Worm (Caenorhabditis elegans) whole organism, L1 larva: ENCODE data around the gene srp-2.

Experiments used
- C04F5.9 ChIP-seq: sonication (generic microtip); optimal IDR thresholded peaks from 2 replicates; lab custom pipeline; 2016; ENCODE audit warnings: missing genetic modification characterization, missing compliant biosample characterization
- C16A3.4 ChIP-seq: fragments of 150-350 bp; optimal IDR thresholded peaks from 2 replicates; lab custom pipeline; 2014; ENCODE audit warnings: missing biosample characterization, missing genetic modification characterization
- C34B4.2 ChIP-seq: sonication (generic microtip); optimal IDR thresholded peaks from 2 replicates; lab custom pipeline; 2017; ENCODE audit warnings: mild to moderate bottlenecking, missing genetic modification characterization, missing compliant biosample characterization
- F16B12.6 ChIP-seq: fragments of 150-350 bp; optimal IDR thresholded peaks from 2 replicates; lab custom pipeline; 2014; ENCODE audit warnings: missing biosample characterization, missing genetic modification characterization
- alr-1 ChIP-seq: fragments of 200-800 bp; sonication (Bioruptor generic); optimal IDR thresholded peaks from 2 replicates; lab custom pipeline; 2018; ENCODE audit warnings: borderline replicate concordance, mild to moderate bottlenecking, missing genetic modification characterization, missing compliant biosample characterization
- aly-2 ChIP-seq: fragments of 150-350 bp; optimal IDR thresholded peaks from 2 replicates; lab custom pipeline; 2014; ENCODE audit warnings: missing biosample characterization, missing genetic modification characterization
- ama-1 ChIP-seq: fragments of 150-350 bp; optimal IDR thresholded peaks from 2 replicates; lab custom pipeline; 2014
- blmp-1 ChIP-seq: fragments of 150-350 bp; optimal IDR thresholded peaks from 2 replicates; lab custom pipeline; 2014; ENCODE audit warnings: missing biosample characterization, missing genetic modification characterization
- ceh-63 ChIP-seq: fragments of 200-800 bp; sonication (Bioruptor generic); optimal IDR thresholded peaks from 2 replicates; lab custom pipeline; 2018; ENCODE audit warnings: mild to moderate bottlenecking, missing genetic modification characterization, missing compliant biosample characterization
- ceh-8 ChIP-seq: fragments of 200-800 bp; sonication (Bioruptor generic); optimal IDR thresholded peaks from 2 replicates; lab custom pipeline; 2018; ENCODE audit warnings: mild to moderate bottlenecking, missing genetic modification characterization, moderate library complexity, missing compliant biosample characterization
- ceh-88 ChIP-seq: fragments of 200-800 bp; sonication (Bioruptor generic); IDR thresholded peaks from 2 replicates; pipeline ENCODE4 v1.3.6; 2022; ENCODE audit warnings: missing genetic modification characterization, missing compliant biosample characterization
- dpl-1 ChIP-seq, 3 experiments: fragments of 150-350 bp in 2 of 3; sonication (generic microtip) in 1 of 3; optimal IDR thresholded peaks; 2 replicates each; lab custom pipeline; 2014 to 2017; ENCODE audit warnings: missing biosample characterization in 3 of 3, missing genetic modification characterization in 3 of 3, missing genetic modification reagents in 3 of 3
- efl-3 ChIP-seq: fragments of 200-800 bp; sonication (Bioruptor generic); optimal IDR thresholded peaks from 2 replicates; lab custom pipeline; 2018; ENCODE audit warnings: mild to moderate bottlenecking, missing genetic modification characterization, missing compliant biosample characterization
- egl-27 ChIP-seq, 2 experiments: fragments of 150-350 bp in 1 of 2; sonication (generic microtip); optimal IDR thresholded peaks; 3 replicates each; lab custom pipeline; 2017 to 2018; ENCODE audit warnings: missing biosample characterization in 2 of 2, missing genetic modification characterization in 2 of 2, missing genetic modification reagents in 2 of 2
- elt-2 ChIP-seq: sonication (generic microtip); optimal IDR thresholded peaks from 2 replicates; lab custom pipeline; 2016; ENCODE audit warnings: missing genetic modification characterization, mild to moderate bottlenecking, inconsistent platforms, missing compliant biosample characterization, missing genetic modification reagents
- ets-5 ChIP-seq: fragments of 200-800 bp; sonication (Bioruptor generic); IDR thresholded peaks from 2 replicates; pipeline ENCODE4 v1.3.6; 2022; ENCODE audit warnings: missing genetic modification characterization, missing compliant biosample characterization
- fkh-10 ChIP-seq: sonication (generic microtip); optimal IDR thresholded peaks from 2 replicates; lab custom pipeline; 2017; ENCODE audit warnings: missing biosample characterization, missing genetic modification reagents, missing genetic modification characterization
- fos-1 ChIP-seq: fragments of 150-350 bp; optimal IDR thresholded peaks from 2 replicates; lab custom pipeline; 2014; ENCODE audit warnings: missing biosample characterization, missing genetic modification characterization
- hlh-17 ChIP-seq: fragments of 200-800 bp; sonication (Bioruptor generic); optimal IDR thresholded peaks from 2 replicates; lab custom pipeline; 2018; ENCODE audit warnings: missing genetic modification characterization, mild to moderate bottlenecking, missing compliant biosample characterization, moderate library complexity, borderline replicate concordance
- hlh-4 ChIP-seq: sonication (generic microtip); optimal IDR thresholded peaks from 2 replicates; lab custom pipeline; 2016; ENCODE audit warnings: mild to moderate bottlenecking, missing genetic modification characterization, missing compliant biosample characterization
- hpl-2 ChIP-seq: fragments of 150-350 bp; optimal IDR thresholded peaks from 2 replicates; lab custom pipeline; 2014; ENCODE audit warnings: missing biosample characterization, missing genetic modification reagents, missing genetic modification characterization
- irx-1 ChIP-seq: sonication (generic microtip); optimal IDR thresholded peaks from 2 replicates; lab custom pipeline; 2016; ENCODE audit warnings: missing genetic modification characterization, missing compliant biosample characterization
- jun-1 ChIP-seq: fragments of 150-350 bp; optimal IDR thresholded peaks from 2 replicates; lab custom pipeline; 2014; ENCODE audit warnings: missing biosample characterization, missing genetic modification reagents, missing genetic modification characterization
- lin-13 ChIP-seq: fragments of 150-350 bp; optimal IDR thresholded peaks from 2 replicates; lab custom pipeline; 2014; ENCODE audit warnings: missing biosample characterization, missing genetic modification reagents, missing genetic modification characterization
- lin-14 ChIP-seq: fragments of 200-800 bp; sonication (Bioruptor generic); optimal IDR thresholded peaks from 2 replicates; lab custom pipeline; 2018; ENCODE audit warnings: mild to moderate bottlenecking, missing genetic modification characterization, moderate library complexity, missing compliant biosample characterization
- lin-15B ChIP-seq: fragments of 150-350 bp; sonication (generic microtip); optimal IDR thresholded peaks from 3 replicates; lab custom pipeline; 2014; ENCODE audit warnings: missing biosample characterization, missing genetic modification characterization
- lin-39 ChIP-seq: fragments of 150-350 bp; optimal IDR thresholded peaks from 2 replicates; lab custom pipeline; 2014; ENCODE audit warnings: missing biosample characterization, missing genetic modification reagents, missing genetic modification characterization
- lsy-2 ChIP-seq, 2 experiments: fragments of 150-350 bp; optimal IDR thresholded peaks; 2 replicates each; lab custom pipeline; 2014; ENCODE audit warnings: missing biosample characterization in 2 of 2, missing genetic modification characterization in 2 of 2
- mef-2 ChIP-seq: fragments of 150-350 bp; optimal IDR thresholded peaks from 2 replicates; lab custom pipeline; 2014; ENCODE audit warnings: missing biosample characterization, missing genetic modification characterization
- nhr-12 ChIP-seq: sonication (generic microtip); optimal IDR thresholded peaks from 2 replicates; lab custom pipeline; 2017; ENCODE audit warnings: missing biosample characterization, missing genetic modification characterization
- nhr-20 ChIP-seq: sonication (generic microtip); optimal IDR thresholded peaks from 2 replicates; lab custom pipeline; 2016; ENCODE audit warnings: mild to moderate bottlenecking, missing genetic modification characterization, missing compliant biosample characterization
- nhr-71 ChIP-seq: sonication (generic microtip); optimal IDR thresholded peaks from 2 replicates; lab custom pipeline; 2016; ENCODE audit warnings: mild to moderate bottlenecking, missing genetic modification characterization, moderate library complexity, missing compliant biosample characterization
- nhr-84 ChIP-seq: sonication (generic microtip); optimal IDR thresholded peaks from 2 replicates; lab custom pipeline; 2017; ENCODE audit warnings: missing biosample characterization, missing genetic modification characterization
- nhr-90 ChIP-seq: sonication (generic microtip); optimal IDR thresholded peaks from 2 replicates; lab custom pipeline; 2016; ENCODE audit warnings: mild to moderate bottlenecking, missing genetic modification characterization, missing compliant biosample characterization; ENCODE audit not compliant: poor library complexity
- pag-3 ChIP-seq: sonication (generic microtip); optimal IDR thresholded peaks from 2 replicates; lab custom pipeline; 2017; ENCODE audit warnings: missing genetic modification characterization, mild to moderate bottlenecking, missing compliant biosample characterization, antibody characterized with exemption, borderline replicate concordance; ENCODE audit not compliant: insufficient read depth
- pax-3 ChIP-seq: fragments of 200-800 bp; sonication (Bioruptor generic); optimal IDR thresholded peaks from 2 replicates; lab custom pipeline; 2018; ENCODE audit warnings: mild to moderate bottlenecking, missing genetic modification characterization, moderate library complexity, missing compliant biosample characterization
- sox-4 ChIP-seq: sonication (generic microtip); optimal IDR thresholded peaks from 2 replicates; lab custom pipeline; 2016; ENCODE audit warnings: missing genetic modification characterization, missing compliant biosample characterization
- sup-37 ChIP-seq: fragments of 200-800 bp; sonication (Bioruptor generic); optimal IDR thresholded peaks from 2 replicates; lab custom pipeline; 2018; ENCODE audit warnings: mild to moderate bottlenecking, missing genetic modification characterization, missing compliant biosample characterization
- swsn-7 ChIP-seq: sonication (generic microtip); optimal IDR thresholded peaks from 2 replicates; lab custom pipeline; 2016; ENCODE audit warnings: missing genetic modification characterization, missing compliant biosample characterization
- tbx-2 ChIP-seq: sonication (generic microtip); optimal IDR thresholded peaks from 2 replicates; lab custom pipeline; 2016; ENCODE audit warnings: missing genetic modification characterization, missing compliant biosample characterization
- tlp-1 ChIP-seq: fragments of 150-350 bp; optimal IDR thresholded peaks from 2 replicates; lab custom pipeline; 2014; ENCODE audit warnings: missing biosample characterization, missing genetic modification characterization
- unc-62 ChIP-seq: fragments of 150-350 bp; optimal IDR thresholded peaks from 2 replicates; lab custom pipeline; 2014; ENCODE audit warnings: missing biosample characterization, missing genetic modification reagents, missing genetic modification characterization
- xbp-1 ChIP-seq: sonication (generic microtip); optimal IDR thresholded peaks from 2 replicates; lab custom pipeline; 2016; ENCODE audit warnings: missing genetic modification characterization, missing compliant biosample characterization
- zag-1 ChIP-seq: fragments of 150-350 bp; optimal IDR thresholded peaks from 2 replicates; lab custom pipeline; 2014; ENCODE audit warnings: missing biosample characterization, missing genetic modification characterization
- zip-4 ChIP-seq: fragments of 200-800 bp; sonication (Bioruptor generic); optimal IDR thresholded peaks from 2 replicates; lab custom pipeline; 2018; ENCODE audit warnings: mild to moderate bottlenecking, missing genetic modification characterization, moderate library complexity, missing compliant biosample characterization

srp-2 gene

ce11 chrV:727484-728351 lies 34.7 kb upstream of the srp-2 start, which contains the start of the genes icl-1 and srh-2 (continued):
- no peak for TF ChIP-seq lin-15B (tag; lab: Kevin White, UChicago)
- TF ChIP-seq lin-39 (tag; lab: Kevin White, UChicago), result peak; percentile 46
- no peak for TF ChIP-seq nhr-12
- peak; percentile 51 for TF ChIP-seq zip-4 (GFP tag; lab: Kevin White, UChicago)
- peak; percentile 15 for TF ChIP-seq jun-1
- TF ChIP-seq ceh-63 (GFP tag; lab: Kevin White, UChicago), result peak; percentile 54
- no peak for TF ChIP-seq C34B4.2 (tag; lab: Kevin White, UChicago)
- peak; percentile 95 for TF ChIP-seq nhr-71 (tag; lab: Kevin White, UChicago)
- no peak for TF ChIP-seq unc-62 (GFP tag; lab: Kevin White, UChicago)
- peak; percentile 67 for TF ChIP-seq elt-2 (tag; lab: Kevin White, UChicago)
- TF ChIP-seq xbp-1 (tag; lab: Kevin White, UChicago), result peak; percentile 45
- TF ChIP-seq zag-1, result no peak
- peak; percentile 73 for TF ChIP-seq tbx-2 (tag; lab: Kevin White, UChicago)
- no peak for TF ChIP-seq pax-3 (tag; lab: Kevin White, UChicago)
- peak; percentile 14 for TF ChIP-seq irx-1 (tag; lab: Kevin White, UChicago)
- TF ChIP-seq sup-37, result peak; percentile 59
- TF ChIP-seq nhr-90, result peak; percentile 76
- no peak for TF ChIP-seq aly-2 (tag; lab: Kevin White, UChicago)
- TF ChIP-seq C16A3.4 (tag; lab: Kevin White, UChicago), result peak; percentile 74
- TF ChIP-seq C04F5.9 (tag; lab: Kevin White, UChicago), result peak; percentile 49
- peak in 2 of 3 experiments; percentile 19 to 26 for TF ChIP-seq dpl-1 (GFP tag; optimal IDR thresholded peaks at IDR 0.05; lab: Kevin White, UChicago)
- peak; percentile 92 for TF ChIP-seq lin-14 (GFP tag; lab: Kevin White, UChicago)
- TF ChIP-seq F16B12.6, result no peak
- no peak for TF ChIP-seq ceh-8 (GFP tag; lab: Kevin White, UChicago)
- peak; percentile 89 for TF ChIP-seq ama-1 (lab: Kevin White, UChicago)
- no peak for TF ChIP-seq fkh-10
- TF ChIP-seq hpl-2, result no peak
- TF ChIP-seq blmp-1 (tag; lab: Kevin White, UChicago), result peak; percentile 17
- no peak for TF ChIP-seq ets-5
- peak; percentile 41 for TF ChIP-seq pag-3
- peak; percentile 41 for TF ChIP-seq hlh-17 (GFP tag; lab: Kevin White, UChicago)
- TF ChIP-seq fos-1, result peak; percentile 23
- TF ChIP-seq mef-2 (tag; lab: Kevin White, UChicago), result no peak
- peak; percentile 31 to 55 for TF ChIP-seq lsy-2 (tag; optimal IDR thresholded peaks at IDR 0.05; lab: Kevin White, UChicago)
- TF ChIP-seq hlh-4, result no peak
- no peak for TF ChIP-seq alr-1
- peak; percentile 32 for TF ChIP-seq sox-4 (tag; lab: Kevin White, UChicago)
- TF ChIP-seq tlp-1 (tag; lab: Kevin White, UChicago), result no peak
- TF ChIP-seq lin-13, result peak; percentile 38
- peak; percentile 67 for TF ChIP-seq ceh-88
- TF ChIP-seq nhr-20 (tag; lab: Kevin White, UChicago), result peak; percentile 85
- TF ChIP-seq egl-27 (tag; optimal IDR thresholded peaks at IDR 0.05; lab: Kevin White, UChicago), result no peak
- no peak for TF ChIP-seq efl-3
- TF ChIP-seq nhr-84 (tag; lab: Kevin White, UChicago), result no peak
- TF ChIP-seq swsn-7 (tag; lab: Kevin White, UChicago), result peak; percentile 68
- TF ChIP-seq, all 84 proteins: peak for 43
